Worm (Caenorhabditis elegans): ENCODE results near the gene ZC477.3.

ZC477.3 gene

ce11 chrIV:7062697-7063096 lies 40.6 kb upstream of the ZC477.3 start:
- TF ChIP-seq Y55F3AM.14 (GFP tag; optimal IDR thresholded peaks at IDR 0.05) (no peak), lin-11 (tag; optimal IDR thresholded peaks at IDR 0.05) (no peak), nhr-237 (tag; optimal IDR thresholded peaks at IDR 0.05) (no peak), mab-5 (tag; optimal IDR thresholded peaks at IDR 0.05) (no peak), dmd-4 (tag; optimal IDR thresholded peaks at IDR 0.05) (no peak), sma-3 (GFP tag; optimal IDR thresholded peaks at IDR 0.05) (no peak), F13H6.1 (tag; optimal IDR thresholded peaks at IDR 0.05) (no peak), peb-1 (tag; optimal IDR thresholded peaks at IDR 0.05) (no peak), unc-55 (GFP tag; optimal IDR thresholded peaks at IDR 0.05) (no peak), lin-39 (tag; optimal IDR thresholded peaks at IDR 0.05) (no peak)

- TF ChIP-seq lsy-2 (tag; optimal IDR thresholded peaks at IDR 0.05) (no peak), lin-13 (GFP tag; optimal IDR thresholded peaks at IDR 0.05) (no peak), nhr-129 (tag; optimal IDR thresholded peaks at IDR 0.05) (no peak), elt-3 (tag; optimal IDR thresholded peaks at IDR 0.05) (no peak), ztf-4 (tag; optimal IDR thresholded peaks at IDR 0.05) (no peak)
These were observed 38.3 kb upstream of the ZC477.3 start, which contains the start of gene Y43B11AL.1 for ce11 chrIV:7065022-7065421. Y43B11AL.1 (plus strand) TSS chrIV:7065322.

- TF ChIP-seq elt-3 (tag; optimal IDR thresholded peaks at IDR 0.05) = no peak
- TF ChIP-seq dmd-4 (tag; optimal IDR thresholded peaks at IDR 0.05) = no peak
- TF ChIP-seq nhr-77 (tag; optimal IDR thresholded peaks at IDR 0.05) = no peak
- TF ChIP-seq aly-2 (tag; optimal IDR thresholded peaks at IDR 0.05) = no peak
- no peak for TF ChIP-seq lin-39 (tag; optimal IDR thresholded peaks at IDR 0.05)
- TF ChIP-seq sem-4 (tag; optimal IDR thresholded peaks at IDR 0.05) = no peak
- no peak for TF ChIP-seq F13H6.1 (tag; optimal IDR thresholded peaks at IDR 0.05)
- TF ChIP-seq skn-1 (tag; optimal IDR thresholded peaks at IDR 0.05) = no peak
- no peak for TF ChIP-seq lsy-2 (tag; optimal IDR thresholded peaks at IDR 0.05)
- no peak for TF ChIP-seq mab-5 (tag; optimal IDR thresholded peaks at IDR 0.05)
- no peak for TF ChIP-seq ama-1 (optimal IDR thresholded peaks at IDR 0.05)
- no peak for TF ChIP-seq unc-62 (GFP tag; optimal IDR thresholded peaks at IDR 0.05)
- TF ChIP-seq nhr-21 (tag; optimal IDR thresholded peaks at IDR 0.05) = no peak
- TF ChIP-seq nhr-25 (tag; optimal IDR thresholded peaks at IDR 0.05) = no peak
- no peak for TF ChIP-seq alr-1 (tag; optimal IDR thresholded peaks at IDR 0.05)
- TF ChIP-seq ztf-11 (tag; optimal IDR thresholded peaks at IDR 0.05) = no peak
These were observed 35.8 kb upstream of the ZC477.3 start for ce11 chrIV:7067446-7067845.

- TF ChIP-seq lin-11 (tag; optimal IDR thresholded peaks at IDR 0.05) (no peak), nhr-77 (tag; optimal IDR thresholded peaks at IDR 0.05) (no peak), nhr-11 (tag; optimal IDR thresholded peaks at IDR 0.05) (no peak), sma-3 (GFP tag; optimal IDR thresholded peaks at IDR 0.05) (no peak), lsy-2 (tag; optimal IDR thresholded peaks at IDR 0.05) (no peak), F13H6.1 (tag; optimal IDR thresholded peaks at IDR 0.05) (no peak), C34F6.9 (tag; optimal IDR thresholded peaks at IDR 0.05) (no peak), ama-1 (optimal IDR thresholded peaks at IDR 0.05) (no peak), unc-39 (tag; optimal IDR thresholded peaks at IDR 0.05) (no peak), ceh-16 (tag; optimal IDR thresholded peaks at IDR 0.05) (no peak), mbf-1 (tag; optimal IDR thresholded peaks at IDR 0.05) (no peak), nhr-23 (tag; optimal IDR thresholded peaks at IDR 0.05) (no peak), nhr-6 (tag; optimal IDR thresholded peaks at IDR 0.05) (no peak), blmp-1 (tag; optimal IDR thresholded peaks at IDR 0.05; ENCODE audit: insufficient read depth) (no peak), ztf-11 (tag; optimal IDR thresholded peaks at IDR 0.05) (no peak)
These were observed 31.2 kb upstream of the ZC477.3 start, which contains the start of gene srg-48 for ce11 chrIV:7072110-7072509. srg-48 (plus strand) TSS chrIV:7072410.

DNA sequence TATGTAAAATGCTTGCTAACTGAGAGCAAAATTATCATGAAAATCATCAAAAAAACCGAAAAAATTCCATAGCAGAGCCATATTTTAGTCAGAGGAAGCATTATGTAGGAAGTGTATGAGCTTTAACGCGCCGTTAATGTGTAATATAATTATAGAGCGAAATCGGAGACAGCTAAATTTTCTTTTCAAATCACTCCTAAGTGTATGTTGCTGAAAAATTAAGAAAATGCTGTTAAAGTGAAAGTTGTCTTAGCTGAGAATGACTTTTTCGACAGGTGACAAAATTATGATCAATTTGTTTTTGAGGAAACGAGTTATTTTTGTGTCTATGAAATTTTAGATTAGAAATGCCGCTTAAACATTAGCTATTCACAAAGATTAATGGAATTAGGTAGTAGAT lies 28.2 kb upstream of the ZC477.3 start, which contains the start of gene srg-50:
Gene srg-50 (minus strand): TSS at position 101 of the 400 bp plus-strand sequence.
- TF ChIP-seq nhr-11 (tag; optimal IDR thresholded peaks at IDR 0.05) (no peak), dmd-4 (tag; optimal IDR thresholded peaks at IDR 0.05) (no peak), peb-1 (tag; optimal IDR thresholded peaks at IDR 0.05) (no peak), egl-27 (tag; optimal IDR thresholded peaks at IDR 0.05) (no peak), nhr-6 (tag; optimal IDR thresholded peaks at IDR 0.05) (no peak), mab-5 (tag; optimal IDR thresholded peaks at IDR 0.05) (no peak), ZK546.5 (tag; optimal IDR thresholded peaks at IDR 0.05) (no peak), skn-1 (tag; optimal IDR thresholded peaks at IDR 0.05) (no peak), nhr-129 (tag; optimal IDR thresholded peaks at IDR 0.05) (no peak), ztf-11 (tag; optimal IDR thresholded peaks at IDR 0.05) (no peak)

Measured in whole organism, L2 larva.